Fruit fly (Drosophila melanogaster): ENCODE results near the gene ATPsynbetaL.

DNA sequence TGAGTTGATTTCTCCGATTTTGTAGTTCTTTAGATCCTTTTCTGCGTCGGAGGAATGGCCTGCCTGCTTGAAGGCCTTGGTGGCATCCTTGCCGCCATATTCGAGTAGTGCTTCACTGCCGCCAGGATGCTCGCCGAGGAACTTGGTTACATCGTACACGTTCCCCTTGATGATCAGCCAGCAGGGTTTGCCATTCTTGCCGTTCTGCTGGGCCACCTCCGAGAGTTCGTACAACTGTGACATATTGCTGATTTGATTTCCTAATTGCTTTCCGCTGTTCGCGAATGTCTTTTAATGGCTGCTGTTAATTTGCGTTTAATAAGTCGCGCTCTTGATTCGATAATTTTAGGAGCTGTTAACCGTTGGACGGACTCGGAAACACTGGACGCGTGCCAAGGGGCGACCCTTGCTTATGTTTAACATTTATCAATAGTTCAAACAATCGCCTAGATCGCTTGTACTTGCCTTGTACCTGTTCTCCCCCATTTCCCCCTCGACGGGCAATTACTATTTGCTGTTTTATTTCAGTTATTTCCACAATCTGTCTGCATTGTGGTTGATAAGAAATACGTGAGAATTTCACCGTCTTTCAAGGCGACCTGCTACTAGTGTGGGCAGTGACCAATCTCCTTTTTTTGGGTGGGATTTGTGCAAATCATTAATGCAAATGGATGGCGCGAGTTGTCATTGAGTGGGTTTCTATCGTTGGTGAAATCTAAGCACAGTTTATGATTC lies 39.4 kb downstream of the ATPsynbetaL start:
- TF ChIP-seq ttk (optimal IDR thresholded peaks at IDR 0.05): no peak
- TF ChIP-seq h (optimal IDR thresholded peaks at IDR 0.05): no peak
- no peak for TF ChIP-seq psq (optimal IDR thresholded peaks at IDR 0.05)
- no peak for TF ChIP-seq Sin3A (optimal IDR thresholded peaks at IDR 0.05)
- no peak for TF ChIP-seq Myc (optimal IDR thresholded peaks at IDR 0.05)
- TF ChIP-seq insv (optimal IDR thresholded peaks at IDR 0.05): no peak
